Fruit fly (Drosophila melanogaster) whole organism, embryonic: ENCODE measurements around the gene CG13471.

Experiments used
- CG10267 ChIP-seq: fragments of 200-800 bp; sonication (Bioruptor generic); optimal IDR thresholded peaks from 2 replicates; lab custom pipeline; 2018; ENCODE audit warnings: missing biosample characterization, mild to moderate bottlenecking, missing genetic modification characterization, moderate library complexity
- CG10543 ChIP-seq: fragments of 200-800 bp; sonication (Bioruptor generic); optimal IDR thresholded peaks from 3 replicates; lab custom pipeline; 2017; ENCODE audit warnings: missing biosample characterization, mild to moderate bottlenecking, missing genetic modification characterization, moderate library complexity
- CG10565 ChIP-seq: fragments of 200-800 bp; sonication (Bioruptor generic); optimal IDR thresholded peaks from 3 replicates; lab custom pipeline; 2016; ENCODE audit warnings: missing biosample characterization, mild to moderate bottlenecking, missing genetic modification characterization
- CG11085 ChIP-seq: fragments of 200-800 bp; sonication (Bioruptor generic); IDR thresholded peaks from 2 replicates; pipeline ENCODE4 v1.3.6; 2022; ENCODE audit warnings: missing biosample characterization, missing genetic modification characterization
- CG14965 ChIP-seq: fragments of 200-800 bp; sonication (Bioruptor generic); optimal IDR thresholded peaks from 2 replicates; lab custom pipeline; 2016; ENCODE audit warnings: missing biosample characterization, missing genetic modification characterization, borderline replicate concordance
- CG16863 ChIP-seq: fragments of 200-800 bp; sonication (Bioruptor generic); optimal IDR thresholded peaks from 3 replicates; lab custom pipeline; 2016; ENCODE audit warnings: missing biosample characterization, missing genetic modification characterization
- CG17612 ChIP-seq: fragments of 200-800 bp; sonication (Bioruptor generic); IDR thresholded peaks from 2 replicates; pipeline ENCODE4 v1.3.6; 2022; ENCODE audit warnings: missing biosample characterization, missing genetic modification characterization
- CG17912 ChIP-seq: fragments of 200-800 bp; sonication (Bioruptor generic); optimal IDR thresholded peaks from 2 replicates; lab custom pipeline; 2018; ENCODE audit warnings: missing biosample characterization, mild to moderate bottlenecking, missing genetic modification characterization
- CG34224 ChIP-seq: fragments of 200-800 bp; sonication (Bioruptor generic); IDR thresholded peaks from 3 replicates; pipeline ENCODE4 v1.3.6; 2022; ENCODE audit warnings: missing biosample characterization, missing genetic modification characterization; ENCODE audit not compliant: partially characterized antibody
- CG4854 ChIP-seq: fragments of 200-800 bp; sonication (Bioruptor generic); optimal IDR thresholded peaks from 2 replicates; lab custom pipeline; 2016; ENCODE audit warnings: missing biosample characterization, missing genetic modification characterization, inconsistent platforms
- CG5245 ChIP-seq: fragments of 200-800 bp; sonication (Bioruptor generic); optimal IDR thresholded peaks from 3 replicates; lab custom pipeline; 2016; ENCODE audit warnings: missing biosample characterization, missing genetic modification characterization
- CG6791 ChIP-seq: fragments of 200-800 bp; sonication (Bioruptor generic); IDR thresholded peaks from 3 replicates; pipeline ENCODE4 v1.3.6; 2022; ENCODE audit warnings: missing biosample characterization, missing genetic modification characterization; ENCODE audit not compliant: partially characterized antibody
- CG7357 ChIP-seq: fragments of 200-800 bp; sonication (Bioruptor generic); IDR thresholded peaks from 3 replicates; pipeline ENCODE4 v1.3.6; 2022; ENCODE audit warnings: missing biosample characterization, missing genetic modification characterization
- CG7372 ChIP-seq: fragments of 200-800 bp; sonication (Bioruptor generic); IDR thresholded peaks from 2 replicates; pipeline ENCODE4 v1.3.6; 2022; ENCODE audit warnings: missing biosample characterization, missing genetic modification characterization
- CG8281 ChIP-seq: fragments of 200-800 bp; sonication (Bioruptor generic); optimal IDR thresholded peaks from 2 replicates; lab custom pipeline; 2018; ENCODE audit warnings: missing biosample characterization, mild to moderate bottlenecking, missing genetic modification characterization, moderate library complexity
- CG8359 ChIP-seq: fragments of 200-800 bp; sonication (Bioruptor generic); optimal IDR thresholded peaks from 2 replicates; lab custom pipeline; 2017; ENCODE audit warnings: missing biosample characterization, mild to moderate bottlenecking, missing genetic modification characterization, borderline replicate concordance
- CG9797 ChIP-seq: fragments of 200-800 bp; sonication (Bioruptor generic); optimal IDR thresholded peaks from 3 replicates; lab custom pipeline; 2018; ENCODE audit warnings: missing biosample characterization, mild to moderate bottlenecking, missing genetic modification characterization
- D ChIP-seq, 2 experiments: fragments of 200-800 bp in 1 of 2; fragments of >200 bp in 1 of 2; sonication (Bioruptor generic) in 1 of 2; optimal IDR thresholded peaks; 2 replicates in 1 of 2; 3 replicates in 1 of 2; lab custom pipeline; 2017; ENCODE audit warnings: mild to moderate bottlenecking in 1 of 2, missing biosample characterization in 1 of 2, missing genetic modification characterization in 1 of 2, missing genetic modification reagents in 1 of 2
- Dfd ChIP-seq, 2 experiments: fragments of >200 bp; optimal IDR thresholded peaks; 2 replicates each; lab custom pipeline; 2017; ENCODE audit warnings: missing biosample characterization in 2 of 2, missing genetic modification characterization in 2 of 2
- E2f2 ChIP-seq: fragments of 200-800 bp; sonication (Bioruptor generic); IDR thresholded peaks from 2 replicates; pipeline ENCODE4 v1.3.6; 2022; ENCODE audit warnings: missing biosample characterization, missing genetic modification characterization
- HmgD ChIP-seq: fragments of 200-800 bp; sonication (Bioruptor generic); optimal IDR thresholded peaks from 3 replicates; lab custom pipeline; 2016; ENCODE audit warnings: missing biosample characterization, missing genetic modification characterization
- NC2α ChIP-seq: fragments of 200-800 bp; sonication (Bioruptor generic); optimal IDR thresholded peaks from 2 replicates; lab custom pipeline; 2016; ENCODE audit warnings: missing biosample characterization, missing genetic modification characterization
- NFAT ChIP-seq: fragments of 200-800 bp; sonication (Bioruptor generic); IDR thresholded peaks from 2 replicates; pipeline ENCODE4 v1.3.6; 2022; ENCODE audit warnings: missing biosample characterization, missing genetic modification characterization
- Neu2 ChIP-seq: fragments of 200-800 bp; sonication (Bioruptor generic); optimal IDR thresholded peaks from 3 replicates; lab custom pipeline; 2016; ENCODE audit warnings: missing biosample characterization, missing genetic modification characterization, borderline replicate concordance
- Oli ChIP-seq: fragments of 200-800 bp; sonication (Bioruptor generic); optimal IDR thresholded peaks from 2 replicates; lab custom pipeline; 2018; ENCODE audit warnings: missing biosample characterization, mild to moderate bottlenecking, missing genetic modification characterization, moderate library complexity
- Optix ChIP-seq: fragments of 200-800 bp; sonication (Bioruptor generic); IDR thresholded peaks from 3 replicates; pipeline ENCODE4 v1.3.6; 2022; ENCODE audit warnings: missing biosample characterization, missing genetic modification characterization
- Ravus ChIP-seq: fragments of 200-800 bp; sonication (Bioruptor generic); IDR thresholded peaks from 2 replicates; pipeline ENCODE4 v1.3.6; 2022; ENCODE audit warnings: missing biosample characterization, missing genetic modification characterization
- Trl ChIP-seq, 3 experiments: fragments of >200 bp in 2 of 3; fragments of 200-800 bp in 1 of 3; sonication (Bioruptor generic) in 1 of 3; optimal IDR thresholded peaks; 2 replicates in 1 of 3; 3 replicates in 2 of 3; lab custom pipeline; 2016 to 2017; ENCODE audit warnings: missing biosample characterization in 1 of 3, missing genetic modification characterization in 1 of 3
- amos ChIP-seq: fragments of 200-800 bp; sonication (Bioruptor generic); IDR thresholded peaks from 2 replicates; pipeline ENCODE4 v1.3.6; 2022; ENCODE audit warnings: missing biosample characterization, missing genetic modification characterization; ENCODE audit not compliant: partially characterized antibody
- aop ChIP-seq: fragments of 200-800 bp; sonication (Bioruptor generic); IDR thresholded peaks from 2 replicates; pipeline ENCODE4 v1.3.6; 2022; ENCODE audit warnings: missing biosample characterization, missing genetic modification characterization
- ap ChIP-seq: fragments of 200-800 bp; sonication (Bioruptor generic); IDR thresholded peaks from 2 replicates; pipeline ENCODE4 v1.3.6; 2022; ENCODE audit warnings: missing biosample characterization, missing genetic modification characterization
- da ChIP-seq: fragments of 200-800 bp; sonication (Bioruptor generic); optimal IDR thresholded peaks from 2 replicates; lab custom pipeline; 2016; ENCODE audit warnings: missing biosample characterization, missing genetic modification characterization
- eve ChIP-seq, 2 experiments: fragments of >200 bp; optimal IDR thresholded peaks; 2 replicates each; lab custom pipeline; 2017; ENCODE audit warnings: missing biosample characterization in 2 of 2, missing genetic modification characterization in 2 of 2
- eyg ChIP-seq: fragments of 200-800 bp; sonication (Bioruptor generic); optimal IDR thresholded peaks from 3 replicates; lab custom pipeline; 2016; ENCODE audit warnings: missing biosample characterization, missing genetic modification characterization
- fu2 ChIP-seq: fragments of 200-800 bp; sonication (Bioruptor generic); optimal IDR thresholded peaks from 2 replicates; lab custom pipeline; 2016; ENCODE audit warnings: missing biosample characterization, missing genetic modification characterization
- gfzf ChIP-seq: fragments of 200-800 bp; sonication (Bioruptor generic); optimal IDR thresholded peaks from 2 replicates; lab custom pipeline; 2016; ENCODE audit warnings: missing biosample characterization, mild to moderate bottlenecking, missing genetic modification characterization, moderate library complexity
- grn ChIP-seq: fragments of 200-800 bp; sonication (Bioruptor generic); optimal IDR thresholded peaks from 3 replicates; lab custom pipeline; 2017; ENCODE audit warnings: missing biosample characterization, missing genetic modification characterization
- lab ChIP-seq: fragments of 200-800 bp; sonication (Bioruptor generic); optimal IDR thresholded peaks from 3 replicates; lab custom pipeline; 2017; ENCODE audit warnings: missing biosample characterization, missing genetic modification characterization, mild to moderate bottlenecking, moderate library complexity, missing genetic modification reagents
- nmo ChIP-seq: fragments of 200-800 bp; sonication (Bioruptor generic); optimal IDR thresholded peaks from 2 replicates; lab custom pipeline; 2018; ENCODE audit warnings: missing biosample characterization, mild to moderate bottlenecking, missing genetic modification characterization, moderate library complexity
- psq ChIP-seq: fragments of 200-800 bp; sonication (Bioruptor generic); optimal IDR thresholded peaks from 2 replicates; lab custom pipeline; 2017; ENCODE audit warnings: missing biosample characterization, missing genetic modification characterization
- salm ChIP-seq: fragments of 200-800 bp; sonication (Bioruptor generic); optimal IDR thresholded peaks from 2 replicates; lab custom pipeline; 2018; ENCODE audit warnings: missing biosample characterization, mild to moderate bottlenecking, missing genetic modification characterization
- sqz ChIP-seq: fragments of 200-800 bp; sonication (Bioruptor generic); optimal IDR thresholded peaks from 3 replicates; lab custom pipeline; 2018; ENCODE audit warnings: missing biosample characterization, mild to moderate bottlenecking, missing genetic modification characterization
- ssp ChIP-seq: fragments of 200-800 bp; sonication (Bioruptor generic); IDR thresholded peaks from 2 replicates; pipeline ENCODE4 v1.3.6; 2022; ENCODE audit warnings: missing biosample characterization, missing genetic modification characterization
- stwl ChIP-seq: fragments of 200-800 bp; sonication (Bioruptor generic); optimal IDR thresholded peaks from 3 replicates; lab custom pipeline; 2018; ENCODE audit warnings: missing biosample characterization, mild to moderate bottlenecking, missing genetic modification characterization, moderate library complexity
- wek ChIP-seq: fragments of 200-800 bp; sonication (Bioruptor generic); optimal IDR thresholded peaks from 3 replicates; lab custom pipeline; 2018; ENCODE audit warnings: missing biosample characterization, mild to moderate bottlenecking, missing genetic modification characterization, moderate library complexity
- wor ChIP-seq: fragments of 200-800 bp; sonication (Bioruptor generic); IDR thresholded peaks from 2 replicates; pipeline ENCODE4 v1.3.6; 2022; ENCODE audit warnings: missing biosample characterization, missing genetic modification characterization
- zen ChIP-seq: fragments of 200-800 bp; sonication (Bioruptor generic); optimal IDR thresholded peaks from 3 replicates; lab custom pipeline; 2018; ENCODE audit warnings: missing biosample characterization, mild to moderate bottlenecking, missing genetic modification characterization, moderate library complexity
- zen2 ChIP-seq: fragments of 200-800 bp; sonication (Bioruptor generic); IDR thresholded peaks from 3 replicates; pipeline ENCODE4 v1.3.6; 2022; ENCODE audit warnings: missing biosample characterization, missing genetic modification characterization; ENCODE audit not compliant: partially characterized antibody

The CG13471 gene

DNA sequence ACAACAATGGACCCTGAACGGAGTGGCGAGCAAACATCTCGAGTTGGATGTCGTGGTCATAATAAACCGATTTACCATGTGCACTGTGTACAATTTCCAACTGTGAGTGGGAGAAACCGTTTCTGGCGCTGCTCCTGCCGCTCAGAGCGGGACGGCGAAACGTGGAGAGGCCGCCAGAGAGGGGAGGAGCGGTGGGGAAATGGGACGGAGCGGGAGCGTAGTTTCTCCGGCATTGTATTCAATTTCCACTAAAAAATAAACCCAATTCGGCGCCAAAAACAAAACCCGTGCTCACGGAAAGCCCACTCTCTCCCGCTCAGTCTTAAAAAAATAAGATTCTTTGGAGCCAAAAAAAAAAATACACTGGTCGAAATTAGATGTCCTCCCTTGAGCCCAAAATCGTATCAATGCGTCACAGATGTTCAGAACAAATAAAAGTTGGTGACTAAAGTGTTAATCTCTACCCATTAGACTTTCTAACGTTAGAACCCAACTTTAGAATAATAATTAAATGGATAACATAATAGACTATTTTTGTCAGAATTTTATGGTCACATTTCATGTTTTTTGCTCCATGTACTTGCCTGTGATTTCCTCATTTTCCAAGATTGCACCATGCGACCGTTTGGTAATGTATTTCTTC, 26.8 kb upstream of the CG13471 start (continued):
- peak; percentile 5 for TF ChIP-seq gfzf (GFP tag; lab: Kevin White, UChicago)
- TF ChIP-seq salm (tag; lab: Kevin White, UChicago), result peak; percentile 25
- peak; percentile 52; the same call in 2 of the 3 replicates for TF ChIP-seq Optix (GFP tag; lab: Robert Waterston, UW)
- 0 out of 2 replicates have a peak, but pooled peaks have one; percentile 34 for TF ChIP-seq ssp
- 0 out of 3 replicates have a peak, but pooled peaks have one; percentile 44 for TF ChIP-seq CG6791 (GFP tag; lab: Robert Waterston, UW)
- TF ChIP-seq NC2α, result no peak
- TF ChIP-seq CG11085 (GFP tag; lab: Robert Waterston, UW), result peak; percentile 27; the same call in 1 of the 2 replicates
- peak; percentile 43; the same call in 1 of the 2 replicates for TF ChIP-seq wor (GFP tag; lab: Robert Waterston, UW)
- peak; percentile 23 for TF ChIP-seq CG8281
- no peak for TF ChIP-seq Dfd (GFP tag; optimal IDR thresholded peaks at IDR 0.05; lab: Kevin White, UChicago)
- TF ChIP-seq nmo (GFP tag; lab: Kevin White, UChicago), result peak; percentile 73
- TF ChIP-seq CG9797 (GFP tag; lab: Kevin White, UChicago), result peak; percentile 12
- no peak for TF ChIP-seq aop (GFP tag; lab: Robert Waterston, UW)
- no peak for TF ChIP-seq CG7372 (GFP tag; lab: Robert Waterston, UW)
- TF ChIP-seq NFAT (GFP tag; lab: Robert Waterston, UW), result no peak; the same call in 1 of the 2 replicates
- no peak for TF ChIP-seq psq (GFP tag; lab: Kevin White, UChicago)
- peak; percentile 50 for TF ChIP-seq CG10267 (tag; lab: Kevin White, UChicago)
- peak; percentile 56 for TF ChIP-seq E2f2
- peak in 1 of 2 experiments; percentile 90 for TF ChIP-seq eve (GFP tag; optimal IDR thresholded peaks at IDR 0.05; lab: Kevin White, UChicago)
- no peak for TF ChIP-seq CG17612 (GFP tag; lab: Robert Waterston, UW)
- peak; percentile 44 for TF ChIP-seq CG4854 (GFP tag; lab: Kevin White, UChicago)
- no peak for TF ChIP-seq eyg (GFP tag; lab: Kevin White, UChicago)
- no peak for TF ChIP-seq Neu2
- TF ChIP-seq Trl (optimal IDR thresholded peaks at IDR 0.05; lab: Kevin White, UChicago), result peak; percentile 90 to 98
- peak; percentile 45 for TF ChIP-seq Trl (GFP tag; optimal IDR thresholded peaks at IDR 0.05; lab: Kevin White, UChicago)
- TF ChIP-seq CG17912 (GFP tag; lab: Kevin White, UChicago), result no peak
- peak; percentile 33 for TF ChIP-seq zen (tag; lab: Kevin White, UChicago)
- TF ChIP-seq CG10543 (GFP tag; lab: Kevin White, UChicago), result no peak
- peak; percentile 51 for TF ChIP-seq CG5245
- peak; percentile 97 for TF ChIP-seq sqz (GFP tag; lab: Kevin White, UChicago)
- peak; percentile 61; the same call in 1 of the 2 replicates for TF ChIP-seq ap (GFP tag; lab: Robert Waterston, UW)
- no peak for TF ChIP-seq CG10565 (GFP tag; lab: Kevin White, UChicago)
- no peak for TF ChIP-seq zen2
- TF ChIP-seq fu2 (GFP tag; lab: Kevin White, UChicago), result no peak
- peak; percentile 34 for TF ChIP-seq CG8359 (GFP tag; lab: Kevin White, UChicago)
- TF ChIP-seq lab (GFP tag; lab: Kevin White, UChicago), result peak; percentile 58
- TF ChIP-seq grn (GFP tag; lab: Kevin White, UChicago), result no peak
- peak; percentile 24 for TF ChIP-seq CG16863 (GFP tag; lab: Kevin White, UChicago)
- TF ChIP-seq stwl, result no peak
- TF ChIP-seq da (GFP tag; lab: Kevin White, UChicago), result no peak
- peak; percentile 43 for TF ChIP-seq CG34224
- TF ChIP-seq HmgD (GFP tag; lab: Kevin White, UChicago), result no peak
- no peak; the same call in 1 of the 2 replicates for TF ChIP-seq amos (GFP tag; lab: Robert Waterston, UW)
- TF ChIP-seq CG7357 (GFP tag; lab: Robert Waterston, UW), result no peak; the same call in 2 of the 3 replicates
- no peak for TF ChIP-seq wek
- no peak for TF ChIP-seq D (optimal IDR thresholded peaks at IDR 0.05; lab: Kevin White, UChicago)
- TF ChIP-seq D (GFP tag; optimal IDR thresholded peaks at IDR 0.05; lab: Kevin White, UChicago), result no peak
- TF ChIP-seq Oli (tag; lab: Kevin White, UChicago), result peak; percentile 77
- TF ChIP-seq Ravus (GFP tag; lab: Robert Waterston, UW), result no peak
- TF ChIP-seq CG14965 (GFP tag; lab: Kevin White, UChicago), result no peak
